Fruit fly (Drosophila melanogaster): ENCODE data around the gene dy.
A peak's percentile ranks its signal among the peaks of the same experiment; 100 is the strongest.

Gene dy

dm6 chrX:11792415-11793328 lies 14.1 kb upstream of the dy start, which contains the start of gene CkIIbeta (continued):
- TF ChIP-seq CG4707 (GFP tag; optimal IDR thresholded peaks at IDR 0.05) (no peak), CG15514 (GFP tag; optimal IDR thresholded peaks at IDR 0.05) (peak; percentile 74), NK7.1 (GFP tag; optimal IDR thresholded peaks at IDR 0.05) (no peak), esg (GFP tag; conservative IDR thresholded peaks at IDR 0.05) (no peak), ap (GFP tag; IDR thresholded peaks at IDR 0.05) (0 out of 2 replicates have a peak, but pooled peaks have one; percentile 17), zfh1 (GFP tag; IDR thresholded peaks at IDR 0.05) (peak; percentile 59), Fer1 (GFP tag; optimal IDR thresholded peaks at IDR 0.05) (peak; percentile 18), CG6791 (GFP tag; IDR thresholded peaks at IDR 0.05; ENCODE audit: partially characterized antibody) (peak; percentile 97), CG5180 (GFP tag; optimal IDR thresholded peaks at IDR 0.05) (no peak), caup (GFP tag; optimal IDR thresholded peaks at IDR 0.05; ENCODE audit: severe bottlenecking) (no peak), Trl (optimal IDR thresholded peaks at IDR 0.05) (no peak), Trl (GFP tag; optimal IDR thresholded peaks at IDR 0.05) (peak; percentile 54), GATAe (GFP tag; conservative IDR thresholded peaks at IDR 0.05) (no peak), dm (GFP tag; optimal IDR thresholded peaks at IDR 0.05) (peak; percentile 42), CG34376 (GFP tag; optimal IDR thresholded peaks at IDR 0.05) (peak; percentile 18), Med (GFP tag) (peak; percentile 92), CG11696 (GFP tag; IDR thresholded peaks at IDR 0.05) (no peak), dati (GFP tag; IDR thresholded peaks at IDR 0.05) (no peak), br (optimal IDR thresholded peaks at IDR 0.05) (no peak), Gug (GFP tag; IDR thresholded peaks at IDR 0.05) (peak; percentile 58; the same call in 1 of the 4 replicates), ind (GFP tag; optimal IDR thresholded peaks at IDR 0.05) (peak; percentile 45), nerfin-2 (GFP tag; IDR thresholded peaks at IDR 0.05; ENCODE audit: partially characterized antibody) (peak; percentile 88), CG8765 (GFP tag; IDR thresholded peaks at IDR 0.05) (no peak), CG2120 (GFP tag; optimal IDR thresholded peaks at IDR 0.05) (peak; percentile 68), CG6689 (GFP tag; IDR thresholded peaks at IDR 0.05) (0 out of 2 replicates have a peak, but pooled peaks have one; percentile 8), CG42726 (GFP tag; IDR thresholded peaks at IDR 0.05; ENCODE audit: partially characterized antibody) (peak; percentile 97), lab (GFP tag; optimal IDR thresholded peaks at IDR 0.05) (peak; percentile 23), fd3F (GFP tag; optimal IDR thresholded peaks at IDR 0.05) (no peak), CG1529 (GFP tag; optimal IDR thresholded peaks at IDR 0.05) (no peak), Oli (tag; optimal IDR thresholded peaks at IDR 0.05) (no peak), Aef1 (GFP tag; IDR thresholded peaks at IDR 0.05) (no peak; the same call in 2 of the 3 replicates), Neu2 (GFP tag; optimal IDR thresholded peaks at IDR 0.05; ENCODE audit: borderline replicate concordance) (no peak), Mad (GFP tag; optimal IDR thresholded peaks at IDR 0.05) (peak; percentile 5), Sry-δ (GFP tag; optimal IDR thresholded peaks at IDR 0.05) (peak; percentile 98), CG31388 (GFP tag; optimal IDR thresholded peaks at IDR 0.05) (no peak), Lpt (GFP tag; optimal IDR thresholded peaks at IDR 0.05) (no peak), ci (GFP tag; IDR thresholded peaks at IDR 0.05) (peak; percentile 61; the same call in 2 of the 3 replicates), Awh (GFP tag; IDR thresholded peaks at IDR 0.05) (no peak), lmd (GFP tag; IDR thresholded peaks at IDR 0.05) (no peak; the same call in 1 of the 2 replicates), ab (GFP tag; optimal IDR thresholded peaks at IDR 0.05) (no peak), gsb-n (tag; optimal IDR thresholded peaks at IDR 0.05) (no peak), HLHmδ (GFP tag; optimal IDR thresholded peaks at IDR 0.05) (no peak), Rfx (GFP tag; IDR thresholded peaks at IDR 0.05) (peak; percentile 69), CG16813 (GFP tag; IDR thresholded peaks at IDR 0.05; ENCODE audit: partially characterized antibody) (peak; percentile 98), CG3163 (GFP tag; optimal IDR thresholded peaks at IDR 0.05) (peak; percentile 44), CG4854 (GFP tag; optimal IDR thresholded peaks at IDR 0.05) (peak; percentile 53), cad (GFP tag; optimal IDR thresholded peaks at IDR 0.05) (no peak)
